Fruit fly (Drosophila melanogaster): ENCODE measurements around the gene CG15211.

CG15211 gene

DNA sequence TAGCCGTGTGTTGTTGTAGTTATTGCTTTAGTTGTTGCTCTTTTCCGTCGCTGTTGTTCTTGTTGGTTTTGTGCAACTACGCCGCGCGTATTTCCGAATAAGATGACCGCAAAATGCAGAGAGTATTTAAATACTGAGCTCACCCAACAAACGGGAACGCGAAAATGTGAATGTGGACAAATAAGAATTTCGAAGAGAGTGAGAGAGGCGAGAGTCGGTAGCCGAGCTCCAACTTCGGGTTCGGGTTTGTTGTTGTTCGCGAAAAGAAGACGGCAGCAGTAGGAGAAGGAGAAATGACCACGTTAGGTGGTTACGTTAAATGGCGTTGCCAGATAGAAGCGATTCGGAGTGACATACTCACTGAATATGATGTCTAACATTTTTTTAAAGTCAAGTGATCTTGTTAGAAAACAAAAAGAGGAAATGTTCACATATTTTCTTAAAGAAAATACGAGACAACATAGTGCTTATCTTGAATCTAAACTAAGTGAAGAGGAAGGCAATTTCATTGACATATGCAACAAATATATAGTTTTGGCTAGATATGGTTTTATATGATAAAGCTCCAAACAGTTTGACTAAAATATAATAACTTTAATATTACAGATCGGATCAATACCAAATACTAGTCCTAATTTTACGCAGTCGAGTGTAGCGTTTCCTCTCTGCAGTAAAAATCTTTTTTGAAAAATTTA lies 34.5 kb downstream of the CG15211 start (continued):
- TF ChIP-seq pan (optimal IDR thresholded peaks at IDR 0.05) (no peak), pan (GFP tag; optimal IDR thresholded peaks at IDR 0.05 in 1 of 2, IDR thresholded peaks at IDR 0.05 in 1 of 2) (no peak), CG3065 (GFP tag; optimal IDR thresholded peaks at IDR 0.05) (no peak), sd (tag; optimal IDR thresholded peaks at IDR 0.05) (peak; percentile 40), Stat92E (GFP tag; optimal IDR thresholded peaks at IDR 0.05) (no peak), Chrac-16 (GFP tag; optimal IDR thresholded peaks at IDR 0.05) (no peak), CG10565 (GFP tag; optimal IDR thresholded peaks at IDR 0.05) (no peak), Scr (GFP tag; IDR thresholded peaks at IDR 0.05; ENCODE audit: partially characterized antibody) (0 out of 2 replicates have a peak, but pooled peaks have one; percentile 10), phol (tag; optimal IDR thresholded peaks at IDR 0.05) (peak; percentile 6), CG3407 (GFP tag; optimal IDR thresholded peaks at IDR 0.05) (no peak), CG11093 (GFP tag; IDR thresholded peaks at IDR 0.05) (no peak), jing (GFP tag; optimal IDR thresholded peaks at IDR 0.05) (no peak), Ravus (GFP tag; IDR thresholded peaks at IDR 0.05) (no peak), Dad (GFP tag; optimal IDR thresholded peaks at IDR 0.05) (no peak), abd-A (tag; optimal IDR thresholded peaks at IDR 0.05) (no peak), CG18476 (GFP tag; optimal IDR thresholded peaks at IDR 0.05) (no peak), CG12155 (GFP tag; optimal IDR thresholded peaks at IDR 0.05) (no peak), CG5245 (GFP tag; optimal IDR thresholded peaks at IDR 0.05) (no peak), CG31365 (tag; optimal IDR thresholded peaks at IDR 0.05) (no peak), CkIIα-i1 (GFP tag; IDR thresholded peaks at IDR 0.05) (no peak), Trl (optimal IDR thresholded peaks at IDR 0.05) (peak; percentile 38 to 60), Trl (GFP tag; optimal IDR thresholded peaks at IDR 0.05) (no peak), NC2α (GFP tag; optimal IDR thresholded peaks at IDR 0.05) (no peak), danr (GFP tag; IDR thresholded peaks at IDR 0.05) (no peak), amos (GFP tag; IDR thresholded peaks at IDR 0.05; ENCODE audit: partially characterized antibody) (no peak), hb (GFP tag; IDR thresholded peaks at IDR 0.05; ENCODE audit: partially characterized antibody) (no peak), eve (GFP tag; optimal IDR thresholded peaks at IDR 0.05) (no peak), usp (GFP tag; optimal IDR thresholded peaks at IDR 0.05) (no peak), her (GFP tag; optimal IDR thresholded peaks at IDR 0.05) (no peak), CG6689 (GFP tag; IDR thresholded peaks at IDR 0.05) (no peak), cad (GFP tag; optimal IDR thresholded peaks at IDR 0.05) (no peak), CG2712 (tag; optimal IDR thresholded peaks at IDR 0.05) (peak; percentile 13), cg (GFP tag; optimal IDR thresholded peaks at IDR 0.05) (no peak), lab (GFP tag; optimal IDR thresholded peaks at IDR 0.05) (peak; percentile 6), Gug (GFP tag; IDR thresholded peaks at IDR 0.05) (no peak), tna (GFP tag; IDR thresholded peaks at IDR 0.05; ENCODE audit: partially characterized antibody) (no peak), trem (tag; optimal IDR thresholded peaks at IDR 0.05) (no peak), Lhr (GFP tag; optimal IDR thresholded peaks at IDR 0.05) (no peak), prd (optimal IDR thresholded peaks at IDR 0.05) (no peak), prd (GFP tag; IDR thresholded peaks at IDR 0.05) (no peak), CG10979 (tag; optimal IDR thresholded peaks at IDR 0.05) (no peak), Six4 (GFP tag; optimal IDR thresholded peaks at IDR 0.05) (no peak), crp (GFP tag; optimal IDR thresholded peaks at IDR 0.05) (no peak), Med (GFP tag) (peak; percentile 73), CG32772 (GFP tag; IDR thresholded peaks at IDR 0.05) (no peak), CG7987 (GFP tag; optimal IDR thresholded peaks at IDR 0.05) (peak; percentile 6), CG17361 (GFP tag; IDR thresholded peaks at IDR 0.05) (no peak), CG2120 (GFP tag; optimal IDR thresholded peaks at IDR 0.05) (peak; percentile 17), Bteb2 (GFP tag; optimal IDR thresholded peaks at IDR 0.05) (no peak), rib (GFP tag; IDR thresholded peaks at IDR 0.05) (no peak), az2 (GFP tag; optimal IDR thresholded peaks at IDR 0.05) (no peak)
